Fruit fly (Drosophila melanogaster): ENCODE data around the gene CG5321.

Gene CG5321

DNA sequence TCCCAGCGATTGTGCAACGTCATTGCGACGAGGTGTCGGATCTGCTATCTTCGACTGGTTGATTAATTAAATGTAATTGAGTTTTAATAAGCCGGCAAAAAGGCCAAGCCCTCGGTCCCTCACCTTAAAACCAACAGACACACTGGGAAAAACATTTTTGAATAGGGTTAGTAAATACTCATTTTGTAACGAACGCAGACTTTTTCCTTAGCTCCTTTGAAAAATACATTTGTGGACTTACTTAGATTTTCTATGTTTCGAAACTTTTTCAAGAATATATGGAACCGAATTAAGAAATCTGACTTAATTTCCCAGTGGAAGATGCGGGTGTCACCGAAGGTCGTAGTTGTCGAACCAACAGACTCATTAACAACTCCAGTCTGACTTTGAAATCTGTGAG, 45.1 kb upstream of the CG5321 start (continued):
- TF ChIP-seq vnd (GFP tag; IDR thresholded peaks at IDR 0.05; ENCODE audit: partially characterized antibody) (no peak), CG2202 (tag; optimal IDR thresholded peaks at IDR 0.05) (no peak), CG6689 (GFP tag; IDR thresholded peaks at IDR 0.05) (peak; percentile 40; the same call in 1 of the 2 replicates), danr (GFP tag; IDR thresholded peaks at IDR 0.05) (0 out of 2 replicates have a peak, but pooled peaks have one; percentile 9), slp2 (GFP tag; optimal IDR thresholded peaks at IDR 0.05) (no peak), Lim3 (GFP tag; IDR thresholded peaks at IDR 0.05) (no peak), ken (GFP tag; IDR thresholded peaks at IDR 0.05) (0 out of 3 replicates have a peak, but pooled peaks have one; percentile 14), CG8924 (tag; optimal IDR thresholded peaks at IDR 0.05) (no peak), CG14014 (GFP tag; IDR thresholded peaks at IDR 0.05) (peak; percentile 37; the same call in 1 of the 2 replicates), hkb (optimal IDR thresholded peaks at IDR 0.05) (no peak), hkb (GFP tag; IDR thresholded peaks at IDR 0.05) (peak; percentile 11), toy (GFP tag; IDR thresholded peaks at IDR 0.05) (no peak), CG10431 (GFP tag; optimal IDR thresholded peaks at IDR 0.05) (no peak), Dref (GFP tag; IDR thresholded peaks at IDR 0.05) (no peak), crc (GFP tag; optimal IDR thresholded peaks at IDR 0.05) (no peak), ranshi (GFP tag; IDR thresholded peaks at IDR 0.05) (peak; percentile 28), fru (optimal IDR thresholded peaks at IDR 0.05) (no peak), CG11695 (GFP tag; IDR thresholded peaks at IDR 0.05) (0 out of 3 replicates have a peak, but pooled peaks have one; percentile 6), B-H1 (GFP tag; IDR thresholded peaks at IDR 0.05) (no peak), trh (GFP tag; optimal IDR thresholded peaks at IDR 0.05) (no peak), CG2116 (GFP tag; optimal IDR thresholded peaks at IDR 0.05) (no peak), exex (tag; optimal IDR thresholded peaks at IDR 0.05) (no peak), Sox102F (GFP tag; optimal IDR thresholded peaks at IDR 0.05) (peak; percentile 11), lmd (GFP tag; IDR thresholded peaks at IDR 0.05) (peak; percentile 29; the same call in 1 of the 2 replicates), Taf1 (GFP tag; IDR thresholded peaks at IDR 0.05) (no peak), row (GFP tag; IDR thresholded peaks at IDR 0.05) (peak; percentile 36), pum (GFP tag; optimal IDR thresholded peaks at IDR 0.05) (no peak), CG15514 (GFP tag; optimal IDR thresholded peaks at IDR 0.05) (no peak), ro (GFP tag; IDR thresholded peaks at IDR 0.05) (peak; percentile 7; the same call in 1 of the 2 replicates), CG3407 (GFP tag; optimal IDR thresholded peaks at IDR 0.05) (no peak), ase (GFP tag; IDR thresholded peaks at IDR 0.05) (peak; percentile 54; the same call in 1 of the 3 replicates), Mes4 (GFP tag; optimal IDR thresholded peaks at IDR 0.05) (no peak), Fer3 (tag; optimal IDR thresholded peaks at IDR 0.05) (no peak), CG3281 (GFP tag; optimal IDR thresholded peaks at IDR 0.05) (no peak), pan (optimal IDR thresholded peaks at IDR 0.05) (no peak), pan (GFP tag; optimal IDR thresholded peaks at IDR 0.05 in 1 of 2, IDR thresholded peaks at IDR 0.05 in 1 of 2) (peak in 1 of 2 experiments; percentile 69), Blimp-1 (GFP tag; optimal IDR thresholded peaks at IDR 0.05) (no peak), NFAT (GFP tag; IDR thresholded peaks at IDR 0.05) (no peak), CG4617 (GFP tag; optimal IDR thresholded peaks at IDR 0.05; ENCODE audit: borderline replicate concordance) (no peak), ash1 (GFP tag; optimal IDR thresholded peaks at IDR 0.05) (no peak), chm (GFP tag; IDR thresholded peaks at IDR 0.05) (no peak), Hey (tag; optimal IDR thresholded peaks at IDR 0.05) (no peak), Abd-B (GFP tag; optimal IDR thresholded peaks at IDR 0.05) (no peak), hth (optimal IDR thresholded peaks at IDR 0.05) (no peak), CG1832 (GFP tag; optimal IDR thresholded peaks at IDR 0.05) (no peak), CG7556 (GFP tag; optimal IDR thresholded peaks at IDR 0.05) (no peak), CG9609 (GFP tag; optimal IDR thresholded peaks at IDR 0.05) (no peak), Ptx1 (GFP tag; IDR thresholded peaks at IDR 0.05) (peak; percentile 67), CG11560 (tag; IDR thresholded peaks at IDR 0.05) (no peak), fu2 (GFP tag; optimal IDR thresholded peaks at IDR 0.05) (no peak), seq (GFP tag; IDR thresholded peaks at IDR 0.05) (no peak), CHES-1-like (GFP tag; optimal IDR thresholded peaks at IDR 0.05) (no peak), CG7987 (GFP tag; optimal IDR thresholded peaks at IDR 0.05) (no peak), Ets65A (GFP tag) (peak; percentile 73)

Data from whole organism, embryonic.